Fruit fly (Drosophila melanogaster) whole organism, embryonic: ENCODE results near the gene Zasp66.
A peak's percentile ranks its signal among the peaks of the same experiment; 100 is the strongest.

Source experiments
- B-H2 ChIP-seq: fragments of 200-800 bp; sonication (Bioruptor generic); optimal IDR thresholded peaks from 2 replicates; lab custom pipeline; 2018; ENCODE audit warnings: missing biosample characterization, mild to moderate bottlenecking, missing genetic modification characterization
- BEAF-32 ChIP-seq: fragments of 200-800 bp; sonication (Bioruptor generic); optimal IDR thresholded peaks from 3 replicates; lab custom pipeline; 2017; ENCODE audit warnings: missing biosample characterization, missing genetic modification characterization, mild to moderate bottlenecking, moderate library complexity, missing genetic modification reagents
- CG11695 ChIP-seq: fragments of 200-800 bp; sonication (Bioruptor generic); IDR thresholded peaks from 3 replicates; pipeline ENCODE4 v1.3.6; 2022; ENCODE audit warnings: missing biosample characterization, missing genetic modification characterization
- CG12299 ChIP-seq: fragments of 200-800 bp; sonication (Bioruptor generic); optimal IDR thresholded peaks from 2 replicates; lab custom pipeline; 2018; ENCODE audit warnings: missing biosample characterization, mild to moderate bottlenecking, missing genetic modification characterization
- CG12942 ChIP-seq: fragments of 200-800 bp; sonication (Bioruptor generic); optimal IDR thresholded peaks from 3 replicates; lab custom pipeline; 2016; ENCODE audit warnings: missing biosample characterization, missing genetic modification characterization
- CG14050 ChIP-seq: fragments of 200-800 bp; sonication (Bioruptor generic); IDR thresholded peaks from 3 replicates; pipeline ENCODE4 v1.3.6; 2022; ENCODE audit warnings: missing biosample characterization, missing genetic modification characterization
- CG1529 ChIP-seq: fragments of 200-800 bp; sonication (Bioruptor generic); optimal IDR thresholded peaks from 3 replicates; lab custom pipeline; 2018; ENCODE audit warnings: missing biosample characterization, missing genetic modification characterization
- CG17186 ChIP-seq: fragments of 200-800 bp; sonication (Bioruptor generic); optimal IDR thresholded peaks from 3 replicates; lab custom pipeline; 2017; ENCODE audit warnings: missing biosample characterization, missing genetic modification reagents, missing genetic modification characterization
- CG17829 ChIP-seq: fragments of 200-800 bp; optimal IDR thresholded peaks from 2 replicates; lab custom pipeline; 2019; ENCODE audit warnings: missing biosample characterization, mild to moderate bottlenecking, missing genetic modification characterization, moderate library complexity
- CG18619 ChIP-seq: fragments of 200-800 bp; sonication (Bioruptor generic); optimal IDR thresholded peaks from 3 replicates; lab custom pipeline; 2017; ENCODE audit warnings: missing biosample characterization, mild to moderate bottlenecking, missing genetic modification characterization
- CG2116 ChIP-seq: fragments of 200-800 bp; sonication (Bioruptor generic); optimal IDR thresholded peaks from 3 replicates; lab custom pipeline; 2018; ENCODE audit warnings: missing biosample characterization, mild to moderate bottlenecking, missing genetic modification characterization
- CG2202 ChIP-seq: fragments of 200-800 bp; sonication (Bioruptor generic); optimal IDR thresholded peaks from 2 replicates; lab custom pipeline; 2018; ENCODE audit warnings: missing biosample characterization, mild to moderate bottlenecking, missing genetic modification characterization
- CG31388 ChIP-seq: fragments of 200-800 bp; sonication (Bioruptor generic); optimal IDR thresholded peaks from 2 replicates; lab custom pipeline; 2016; ENCODE audit warnings: missing biosample characterization, missing genetic modification characterization
- CG32772 ChIP-seq: fragments of 200-800 bp; sonication (Bioruptor generic); IDR thresholded peaks from 2 replicates; pipeline ENCODE4 v1.3.6; 2022; ENCODE audit warnings: missing biosample characterization, missing genetic modification characterization
- CG3407 ChIP-seq: fragments of 200-800 bp; sonication (Bioruptor generic); optimal IDR thresholded peaks from 2 replicates; lab custom pipeline; 2018; ENCODE audit warnings: missing biosample characterization, mild to moderate bottlenecking, missing genetic modification characterization
- CG3995 ChIP-seq: fragments of 200-800 bp; sonication (Bioruptor generic); optimal IDR thresholded peaks from 3 replicates; lab custom pipeline; 2016; ENCODE audit warnings: missing biosample characterization, missing genetic modification characterization
- CG43689 ChIP-seq: fragments of 200-800 bp; sonication (Bioruptor generic); IDR thresholded peaks from 2 replicates; pipeline ENCODE4 v1.3.6; 2022; ENCODE audit warnings: missing biosample characterization, missing genetic modification characterization
- CG4854 ChIP-seq: fragments of 200-800 bp; sonication (Bioruptor generic); optimal IDR thresholded peaks from 2 replicates; lab custom pipeline; 2016; ENCODE audit warnings: missing biosample characterization, missing genetic modification characterization, inconsistent platforms
- CG6689 ChIP-seq: fragments of 200-800 bp; sonication (Bioruptor generic); IDR thresholded peaks from 2 replicates; pipeline ENCODE4 v1.3.6; 2022; ENCODE audit warnings: missing biosample characterization, missing genetic modification characterization
- CG7928 ChIP-seq: fragments of 200-800 bp; sonication (Bioruptor generic); optimal IDR thresholded peaks from 2 replicates; lab custom pipeline; 2017; ENCODE audit warnings: missing biosample characterization, mild to moderate bottlenecking, missing genetic modification characterization
- CG7963 ChIP-seq: fragments of 200-800 bp; sonication (Bioruptor generic); IDR thresholded peaks from 3 replicates; pipeline ENCODE4 v1.3.6; 2022; ENCODE audit warnings: missing biosample characterization, missing genetic modification characterization; ENCODE audit not compliant: partially characterized antibody
- CG8359 ChIP-seq: fragments of 200-800 bp; sonication (Bioruptor generic); optimal IDR thresholded peaks from 2 replicates; lab custom pipeline; 2017; ENCODE audit warnings: missing biosample characterization, mild to moderate bottlenecking, missing genetic modification characterization, borderline replicate concordance
- CrebB ChIP-seq: fragments of 200-800 bp; sonication (Bioruptor generic); optimal IDR thresholded peaks from 3 replicates; lab custom pipeline; 2018; ENCODE audit warnings: missing biosample characterization, mild to moderate bottlenecking, missing genetic modification characterization
- Dfd ChIP-seq, 2 experiments: fragments of >200 bp; optimal IDR thresholded peaks; 2 replicates each; lab custom pipeline; 2017; ENCODE audit warnings: missing biosample characterization in 2 of 2, missing genetic modification characterization in 2 of 2
- Dll ChIP-seq: fragments of 200-800 bp; sonication (Bioruptor generic); IDR thresholded peaks from 4 replicates; pipeline ENCODE4 v1.3.6; 2022; ENCODE audit warnings: missing biosample characterization, missing genetic modification characterization; ENCODE audit not compliant: partially characterized antibody
- Doc3 ChIP-seq: fragments of 200-800 bp; sonication (Bioruptor generic); IDR thresholded peaks from 3 replicates; pipeline ENCODE4 v1.3.6; 2022; ENCODE audit warnings: missing biosample characterization, missing genetic modification characterization; ENCODE audit not compliant: partially characterized antibody
- H2.0 ChIP-seq: fragments of 200-800 bp; sonication (Bioruptor generic); IDR thresholded peaks from 2 replicates; pipeline ENCODE4 v1.3.6; 2022; ENCODE audit warnings: missing biosample characterization, missing genetic modification characterization
- HLHmδ ChIP-seq: fragments of 200-800 bp; sonication (Bioruptor generic); optimal IDR thresholded peaks from 2 replicates; lab custom pipeline; 2018; ENCODE audit warnings: missing biosample characterization, mild to moderate bottlenecking, missing genetic modification characterization, moderate library complexity
- HmgD ChIP-seq: fragments of 200-800 bp; sonication (Bioruptor generic); optimal IDR thresholded peaks from 3 replicates; lab custom pipeline; 2016; ENCODE audit warnings: missing biosample characterization, missing genetic modification characterization
- HmgZ ChIP-seq: fragments of 200-800 bp; sonication (Bioruptor generic); optimal IDR thresholded peaks from 2 replicates; lab custom pipeline; 2018; ENCODE audit warnings: missing biosample characterization, mild to moderate bottlenecking, missing genetic modification characterization
- NFAT ChIP-seq: fragments of 200-800 bp; sonication (Bioruptor generic); IDR thresholded peaks from 2 replicates; pipeline ENCODE4 v1.3.6; 2022; ENCODE audit warnings: missing biosample characterization, missing genetic modification characterization
- Sox100B ChIP-seq: fragments of 200-800 bp; sonication (Bioruptor generic); optimal IDR thresholded peaks from 3 replicates; lab custom pipeline; 2018; ENCODE audit warnings: missing biosample characterization, mild to moderate bottlenecking, missing genetic modification characterization
- Sox102F ChIP-seq: fragments of 200-800 bp; sonication (Bioruptor generic); optimal IDR thresholded peaks from 2 replicates; lab custom pipeline; 2018; ENCODE audit warnings: missing biosample characterization, mild to moderate bottlenecking, missing genetic modification characterization, moderate library complexity
- TFAM ChIP-seq: fragments of 200-800 bp; sonication (Bioruptor generic); optimal IDR thresholded peaks from 2 replicates; lab custom pipeline; 2017; ENCODE audit warnings: missing biosample characterization, missing genetic modification characterization, inconsistent platforms
- Vsx1 ChIP-seq: fragments of 200-800 bp; sonication (Bioruptor generic); optimal IDR thresholded peaks from 2 replicates; lab custom pipeline; 2017; ENCODE audit warnings: missing biosample characterization, mild to moderate bottlenecking, missing genetic modification characterization, missing genetic modification reagents
- ara ChIP-seq: fragments of 200-800 bp; sonication (Bioruptor generic); IDR thresholded peaks from 2 replicates; pipeline ENCODE4 v1.3.6; 2022; ENCODE audit warnings: missing biosample characterization, missing genetic modification characterization
- exex ChIP-seq: fragments of 200-800 bp; sonication (Bioruptor generic); optimal IDR thresholded peaks from 4 replicates; lab custom pipeline; 2018; ENCODE audit warnings: missing biosample characterization, mild to moderate bottlenecking, missing genetic modification characterization, moderate library complexity
- hkb ChIP-seq, 2 experiments: fragments of 200-800 bp in 1 of 2; fragments of >200 bp in 1 of 2; sonication (Bioruptor generic) in 1 of 2; IDR thresholded peaks in 1 of 2; optimal IDR thresholded peaks in 1 of 2; 2 replicates each; pipeline versions ENCODE4 v1.3.6 to Lab custom; 2017 to 2022; ENCODE audit warnings: missing biosample characterization in 1 of 2, missing genetic modification characterization in 1 of 2
- ind ChIP-seq: fragments of 200-800 bp; sonication (Bioruptor generic); optimal IDR thresholded peaks from 3 replicates; lab custom pipeline; 2016; ENCODE audit warnings: missing biosample characterization, missing genetic modification characterization
- jigr1 ChIP-seq: fragments of 200-800 bp; sonication (Bioruptor generic); IDR thresholded peaks from 3 replicates; pipeline ENCODE4 v1.3.6; 2022; ENCODE audit warnings: missing biosample characterization, missing genetic modification characterization
- lilli ChIP-seq: fragments of 200-800 bp; sonication (Bioruptor generic); optimal IDR thresholded peaks from 3 replicates; lab custom pipeline; 2016; ENCODE audit warnings: missing biosample characterization, missing genetic modification characterization
- maf-S ChIP-seq: fragments of 200-800 bp; sonication (Bioruptor generic); optimal IDR thresholded peaks from 2 replicates; lab custom pipeline; 2016; ENCODE audit warnings: missing biosample characterization, missing genetic modification characterization
- pho ChIP-seq: fragments of 200-800 bp; sonication (Bioruptor generic); optimal IDR thresholded peaks from 2 replicates; lab custom pipeline; 2016; ENCODE audit warnings: missing biosample characterization, missing genetic modification characterization
- schlank ChIP-seq: fragments of 200-800 bp; sonication (Bioruptor generic); optimal IDR thresholded peaks from 2 replicates; lab custom pipeline; 2018; ENCODE audit warnings: missing biosample characterization, mild to moderate bottlenecking, missing genetic modification characterization
- scrt ChIP-seq: fragments of 200-800 bp; sonication (Bioruptor generic); optimal IDR thresholded peaks from 2 replicates; lab custom pipeline; 2018; ENCODE audit warnings: missing biosample characterization, mild to moderate bottlenecking, missing genetic modification characterization, moderate library complexity
- sd ChIP-seq: fragments of 200-800 bp; sonication (Bioruptor generic); optimal IDR thresholded peaks from 3 replicates; lab custom pipeline; 2018; ENCODE audit warnings: missing biosample characterization, mild to moderate bottlenecking, missing genetic modification characterization, moderate library complexity
- slbo ChIP-seq: fragments of 200-800 bp; sonication (Bioruptor generic); IDR thresholded peaks from 2 replicates; pipeline ENCODE4 v1.3.6; 2022; ENCODE audit warnings: missing biosample characterization, missing genetic modification characterization
- tgo ChIP-seq: fragments of 200-800 bp; sonication (Bioruptor generic); IDR thresholded peaks from 3 replicates; pipeline ENCODE4 v1.3.6; 2022; ENCODE audit warnings: missing biosample characterization, missing genetic modification characterization
- tx ChIP-seq: fragments of 200-800 bp; sonication (Bioruptor generic); optimal IDR thresholded peaks from 2 replicates; lab custom pipeline; 2016; ENCODE audit warnings: missing biosample characterization, missing genetic modification characterization

The Zasp66 gene

dm6 chr3L:8600752-8601433 is 23.3 kb upstream of the Zasp66 start, which contains the start of the genes Nelf-E and RpL14 (continued):
- TF ChIP-seq Dfd (GFP tag; optimal IDR thresholded peaks at IDR 0.05; lab: Kevin White, UChicago), result no peak
- TF ChIP-seq H2.0 (GFP tag; lab: Robert Waterston, UW), result peak; percentile 88
- peak; percentile 98 for TF ChIP-seq B-H2 (GFP tag; lab: Kevin White, UChicago)
- TF ChIP-seq HmgZ, result peak; percentile 98
- TF ChIP-seq NFAT (GFP tag; lab: Robert Waterston, UW), result peak; percentile 97
- TF ChIP-seq Sox100B, result no peak
- TF ChIP-seq slbo, result peak; percentile 93
- TF ChIP-seq CG43689 (GFP tag; lab: Robert Waterston, UW), result peak; percentile 87
- TF ChIP-seq maf-S (GFP tag; lab: Kevin White, UChicago), result peak; percentile 94
- peak; percentile 98 for TF ChIP-seq CrebB
- TF ChIP-seq CG2116 (GFP tag; lab: Kevin White, UChicago), result peak; percentile 100
- no peak for TF ChIP-seq sd (tag; lab: Kevin White, UChicago)
- TF ChIP-seq CG6689 (GFP tag; lab: Robert Waterston, UW), result peak; percentile 86
- TF ChIP-seq CG1529 (GFP tag; lab: Kevin White, UChicago), result peak; percentile 90
- peak; percentile 87 for TF ChIP-seq CG32772 (GFP tag; lab: Robert Waterston, UW)
- TF ChIP-seq ara (GFP tag; lab: Robert Waterston, UW), result peak; percentile 89
- peak; percentile 79 for TF ChIP-seq CG12942 (GFP tag; lab: Kevin White, UChicago)
- no peak for TF ChIP-seq hkb (optimal IDR thresholded peaks at IDR 0.05; lab: Kevin White, UChicago)
- peak; percentile 91 for TF ChIP-seq hkb (GFP tag; IDR thresholded peaks at IDR 0.05; lab: Robert Waterston, UW)
- no peak for TF ChIP-seq Doc3
- TF ChIP-seq jigr1 (GFP tag; lab: Robert Waterston, UW), result no peak
- TF ChIP-seq CG8359 (GFP tag; lab: Kevin White, UChicago), result peak; percentile 87
- peak; percentile 84 for TF ChIP-seq ind (GFP tag; lab: Kevin White, UChicago)
- peak; percentile 76 for TF ChIP-seq CG7928
- peak; percentile 90 for TF ChIP-seq tx (GFP tag; lab: Kevin White, UChicago)
- TF ChIP-seq CG14050 (GFP tag; lab: Robert Waterston, UW), result peak; percentile 89
- TF ChIP-seq Dll, result peak; percentile 42; the same call in 1 of the 4 replicates
- peak; percentile 91 for TF ChIP-seq lilli (GFP tag; lab: Kevin White, UChicago)
- TF ChIP-seq exex, result peak; percentile 77
- TF ChIP-seq TFAM (GFP tag; lab: Kevin White, UChicago), result peak; percentile 91
- peak; percentile 58 for TF ChIP-seq CG31388 (GFP tag; lab: Kevin White, UChicago)
- TF ChIP-seq CG11695 (GFP tag; lab: Robert Waterston, UW), result peak; percentile 82
- peak; percentile 94 for TF ChIP-seq HmgD (GFP tag; lab: Kevin White, UChicago)
- TF ChIP-seq Vsx1 (GFP tag; lab: Kevin White, UChicago), result peak; percentile 96
- peak; percentile 93 for TF ChIP-seq CG2202 (tag; lab: Kevin White, UChicago)
- peak; percentile 94 for TF ChIP-seq CG3407 (GFP tag; lab: Kevin White, UChicago)
- peak; percentile 95 for TF ChIP-seq CG17186 (GFP tag; lab: Kevin White, UChicago)
- TF ChIP-seq CG4854, result no peak
- peak; percentile 95 for TF ChIP-seq schlank (tag; lab: Kevin White, UChicago)
- TF ChIP-seq pho (GFP tag; lab: Kevin White, UChicago), result peak; percentile 96
- peak; percentile 96 for TF ChIP-seq CG18619 (GFP tag; lab: Kevin White, UChicago)
- TF ChIP-seq Sox102F (GFP tag; lab: Kevin White, UChicago), result peak; percentile 80
- peak; percentile 90 for TF ChIP-seq CG12299
- TF ChIP-seq tgo (GFP tag; lab: Robert Waterston, UW), result peak; percentile 90
- peak; percentile 98 for TF ChIP-seq HLHmδ (GFP tag; lab: Kevin White, UChicago)
- TF ChIP-seq BEAF-32 (GFP tag; lab: Kevin White, UChicago), result peak; percentile 67
- peak; percentile 93 for TF ChIP-seq scrt (GFP tag; lab: Kevin White, UChicago)
- TF ChIP-seq CG17829 (tag; lab: Kevin White, UChicago), result peak; percentile 93
- no peak for TF ChIP-seq CG7963
- peak; percentile 82 for TF ChIP-seq CG3995
